Worm (Caenorhabditis elegans) whole organism, late embryonic: ENCODE data around the gene C17F4.12.

Experiments
- C08G9.2 ChIP-seq: sonication (generic microtip); optimal IDR thresholded peaks from 2 replicates; lab custom pipeline; 2016; ENCODE audit warnings: mild to moderate bottlenecking, missing genetic modification characterization, moderate library complexity, missing compliant biosample characterization
- ahr-1 ChIP-seq: sonication (generic microtip); optimal IDR thresholded peaks from 2 replicates; lab custom pipeline; 2016; ENCODE audit warnings: missing genetic modification characterization, missing compliant biosample characterization
- ceh-30 ChIP-seq: fragments of 150-350 bp; optimal IDR thresholded peaks from 2 replicates; lab custom pipeline; 2014; ENCODE audit warnings: missing biosample characterization, missing genetic modification characterization
- elt-2 ChIP-seq: sonication (generic microtip); optimal IDR thresholded peaks from 2 replicates; lab custom pipeline; 2016; ENCODE audit warnings: missing genetic modification reagents, missing genetic modification characterization, missing compliant biosample characterization
- ets-4 ChIP-seq: sonication (generic microtip); optimal IDR thresholded peaks from 2 replicates; lab custom pipeline; 2016; ENCODE audit warnings: missing genetic modification characterization, missing compliant biosample characterization
- fkh-10 ChIP-seq: fragments of 150-350 bp; optimal IDR thresholded peaks from 2 replicates; lab custom pipeline; 2014; ENCODE audit warnings: missing biosample characterization, missing genetic modification reagents, missing genetic modification characterization
- hlh-15 ChIP-seq: sonication (generic microtip); optimal IDR thresholded peaks from 2 replicates; lab custom pipeline; 2016; ENCODE audit warnings: missing genetic modification characterization, missing compliant biosample characterization
- lin-11 ChIP-seq: fragments of 200-800 bp; sonication (Bioruptor generic); optimal IDR thresholded peaks from 2 replicates; lab custom pipeline; 2018; ENCODE audit warnings: mild to moderate bottlenecking, missing genetic modification characterization, missing compliant biosample characterization
- nfya-1 ChIP-seq: sonication (generic microtip); optimal IDR thresholded peaks from 2 replicates; lab custom pipeline; 2017; ENCODE audit warnings: missing genetic modification characterization, mild to moderate bottlenecking, missing compliant biosample characterization, antibody characterized with exemption, moderate library complexity
- pha-4 ChIP-seq: fragments of 150-350 bp; optimal IDR thresholded peaks from 2 replicates; lab custom pipeline; 2018; ENCODE audit warnings: missing biosample characterization, missing genetic modification reagents, missing genetic modification characterization
- pqm-1 ChIP-seq: sonication (generic microtip); optimal IDR thresholded peaks from 2 replicates; lab custom pipeline; 2016; ENCODE audit warnings: missing genetic modification characterization, missing compliant biosample characterization
- sox-4 ChIP-seq: sonication (generic microtip); optimal IDR thresholded peaks from 2 replicates; lab custom pipeline; 2017; ENCODE audit warnings: mild to moderate bottlenecking, missing genetic modification characterization, inconsistent platforms, missing compliant biosample characterization
- unc-55 ChIP-seq: sonication (generic microtip); optimal IDR thresholded peaks from 2 replicates; lab custom pipeline; 2017; ENCODE audit warnings: missing biosample characterization, missing genetic modification reagents, missing genetic modification characterization

ce11 chrII:3221730-3222129, 22.2 kb downstream of the C17F4.12 start, which contains the start of gene ZC239.14:
- TF ChIP-seq C08G9.2 (no peak), ceh-30 (no peak), sox-4 (tag; lab: Kevin White, UChicago) (no peak), elt-2 (no peak), pqm-1 (no peak), pha-4 (tag; lab: Kevin White, UChicago) (no peak), ahr-1 (no peak), lin-11 (tag; lab: Kevin White, UChicago) (no peak), unc-55 (no peak), fkh-10 (no peak), hlh-15 (tag; lab: Kevin White, UChicago) (no peak), ets-4 (tag; lab: Kevin White, UChicago) (no peak), nfya-1 (tag; lab: Kevin White, UChicago) (no peak)
